Fruit fly (Drosophila melanogaster) S2 (cell line): ENCODE data around the gene CG4297.

Experiments used
- CG8478 ChIP-seq: fragments of >200 bp; optimal IDR thresholded peaks from 2 replicates; lab custom pipeline; 2018
- CTCF ChIP-seq, 2 experiments: fragments of >200 bp; optimal IDR thresholded peaks; 2 replicates each; lab custom pipeline; 2018

dm6 chr2L:496841-497240 lies 24.8 kb upstream of the CG4297 start:
- TF ChIP-seq CG8478 (lab: Kevin White, UChicago) (no peak), CTCF (optimal IDR thresholded peaks at IDR 0.05; lab: Kevin White, UChicago) (no peak)
